Worm (Caenorhabditis elegans) whole organism, late embryonic: ENCODE data around the gene F08B4.8.

Experiments used
- F13H6.1 ChIP-seq: sonication (generic microtip); optimal IDR thresholded peaks from 2 replicates; lab custom pipeline; 2016; ENCODE audit warnings: missing genetic modification characterization, missing compliant biosample characterization
- dmd-4 ChIP-seq: sonication (generic microtip); optimal IDR thresholded peaks from 2 replicates; lab custom pipeline; 2016; ENCODE audit warnings: borderline replicate concordance, missing genetic modification characterization, missing compliant biosample characterization
- elt-2 ChIP-seq: sonication (generic microtip); optimal IDR thresholded peaks from 2 replicates; lab custom pipeline; 2016; ENCODE audit warnings: missing genetic modification reagents, missing genetic modification characterization, missing compliant biosample characterization
- elt-4 ChIP-seq: sonication (generic microtip); optimal IDR thresholded peaks from 2 replicates; lab custom pipeline; 2016; ENCODE audit warnings: missing genetic modification characterization, missing compliant biosample characterization
- ets-4 ChIP-seq: sonication (generic microtip); optimal IDR thresholded peaks from 2 replicates; lab custom pipeline; 2016; ENCODE audit warnings: missing genetic modification characterization, missing compliant biosample characterization
- nhr-11 ChIP-seq: fragments of 150-350 bp; optimal IDR thresholded peaks from 2 replicates; lab custom pipeline; 2014; ENCODE audit warnings: missing biosample characterization, missing genetic modification characterization
- odd-2 ChIP-seq: sonication (generic microtip); optimal IDR thresholded peaks from 2 replicates; lab custom pipeline; 2017; ENCODE audit warnings: antibody characterized with exemption, mild to moderate bottlenecking, missing genetic modification characterization, missing compliant biosample characterization
- pat-9 ChIP-seq: fragments of 200-800 bp; sonication (Bioruptor generic); optimal IDR thresholded peaks from 2 replicates; lab custom pipeline; 2018; ENCODE audit warnings: mild to moderate bottlenecking, missing genetic modification characterization, moderate library complexity, missing compliant biosample characterization
- tbx-2 ChIP-seq: sonication (generic microtip); optimal IDR thresholded peaks from 2 replicates; lab custom pipeline; 2016; ENCODE audit warnings: missing genetic modification characterization, missing compliant biosample characterization

- TF ChIP-seq nhr-11 (tag; lab: Kevin White, UChicago): no peak
- no peak for TF ChIP-seq elt-2 (tag; lab: Kevin White, UChicago)
- TF ChIP-seq F13H6.1: no peak
- no peak for TF ChIP-seq dmd-4 (tag; lab: Kevin White, UChicago)
- TF ChIP-seq odd-2 (tag; lab: Kevin White, UChicago): no peak
- no peak for TF ChIP-seq tbx-2 (tag; lab: Kevin White, UChicago)
- no peak for TF ChIP-seq ets-4 (tag; lab: Kevin White, UChicago)
- TF ChIP-seq elt-4 (tag; lab: Kevin White, UChicago): no peak
- TF ChIP-seq pat-9: no peak
Observed at ce11 chrIV:8673733-8674375, 3.5 kb upstream of the F08B4.8 start.
